Worm (Caenorhabditis elegans): Measurements from ENCODE around the gene T13C2.3.

DNA sequence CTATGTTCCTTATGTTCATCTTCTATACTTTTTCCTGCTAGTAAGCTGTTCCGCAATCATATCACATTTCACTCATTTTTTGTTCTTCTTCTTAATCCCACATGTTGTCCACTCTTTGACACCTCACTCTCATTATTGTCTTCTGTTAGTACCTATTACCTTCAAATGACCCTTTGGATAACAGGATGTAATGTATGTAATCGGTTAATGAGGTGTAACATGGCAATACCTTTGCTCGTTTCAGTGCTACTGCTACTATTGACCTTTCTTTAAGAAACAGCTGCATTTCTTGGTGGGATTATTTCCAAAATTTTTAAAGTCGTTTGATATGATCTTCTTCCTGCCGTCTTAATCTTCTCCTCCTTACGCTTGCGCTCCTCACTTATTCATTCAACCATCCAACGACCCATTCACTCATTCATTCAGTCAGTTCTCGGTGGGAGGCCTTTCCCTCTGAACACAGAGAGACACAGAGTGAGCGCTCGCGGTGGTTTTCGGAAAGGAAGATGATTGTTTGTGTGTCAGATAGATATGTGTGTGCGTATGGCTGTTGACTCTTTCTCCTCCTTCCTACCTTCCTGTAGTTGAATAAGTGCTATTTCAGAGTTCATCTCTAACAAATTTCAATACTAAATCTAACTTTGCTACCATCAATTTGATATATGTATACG is 42.6 kb downstream of the T13C2.3 start:
- no peak for TF ChIP-seq ceh-79 (tag; optimal IDR thresholded peaks at IDR 0.05)
- TF ChIP-seq F52B5.7 (tag; optimal IDR thresholded peaks at IDR 0.05): no peak
- TF ChIP-seq attf-5 (GFP tag; optimal IDR thresholded peaks at IDR 0.05): no peak
- no peak for TF ChIP-seq unc-130 (GFP tag; optimal IDR thresholded peaks at IDR 0.05)
- TF ChIP-seq zfh-2 (GFP tag; conservative IDR thresholded peaks at IDR 0.05): no peak
- TF ChIP-seq nhr-120 (GFP tag; IDR thresholded peaks at IDR 0.05): no peak
- TF ChIP-seq unc-62 (GFP tag; optimal IDR thresholded peaks at IDR 0.05): no peak
- no peak for TF ChIP-seq Y53G8AR.9 (GFP tag; conservative IDR thresholded peaks at IDR 0.05)
- no peak for TF ChIP-seq lin-54 (GFP tag; optimal IDR thresholded peaks at IDR 0.05)

Data from whole organism, young adult.